Fruit fly (Drosophila melanogaster) Kc167 (cell line): ENCODE results near the gene Mco3.

Source experiments
- Myc ChIP-seq: fragments of >200 bp; optimal IDR thresholded peaks from 2 replicates; lab custom pipeline; 2017; ENCODE audit warnings: missing external identifiers
- Sin3A ChIP-seq: fragments of >200 bp; optimal IDR thresholded peaks from 2 replicates; lab custom pipeline; 2018; ENCODE audit warnings: missing external identifiers
- h ChIP-seq: fragments of >200 bp; optimal IDR thresholded peaks from 3 replicates; lab custom pipeline; 2018; ENCODE audit warnings: missing external identifiers
- insv ChIP-seq: fragments of >200 bp; optimal IDR thresholded peaks from 3 replicates; lab custom pipeline; 2018; ENCODE audit warnings: missing external identifiers
- psq ChIP-seq: fragments of >200 bp; optimal IDR thresholded peaks from 2 replicates; lab custom pipeline; 2017; ENCODE audit warnings: missing external identifiers
- ttk ChIP-seq: sonication (Bioruptor generic); optimal IDR thresholded peaks from 2 replicates; lab custom pipeline; 2017; ENCODE audit warnings: missing external identifiers

Gene Mco3

DNA sequence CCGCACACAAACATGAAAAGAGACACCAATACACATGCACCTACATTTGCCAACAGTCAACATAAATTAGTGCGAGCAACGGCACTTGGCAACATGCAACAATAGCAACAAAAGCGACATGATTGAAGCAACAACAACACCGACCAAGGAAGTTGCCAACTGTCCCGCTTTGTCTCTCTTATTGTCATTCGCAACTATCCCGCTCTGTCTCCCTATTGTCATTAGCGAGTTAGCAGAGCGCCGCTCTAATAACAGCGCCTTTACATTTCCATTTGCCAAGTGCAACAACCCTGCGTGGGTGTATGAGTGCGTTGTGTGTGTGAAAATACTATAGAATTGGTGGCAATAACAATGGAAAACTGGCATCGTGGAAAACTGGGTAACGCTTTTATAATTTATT lies 13.4 kb upstream of the Mco3 start:
- TF ChIP-seq h (lab: Kevin White, UChicago): no peak
- TF ChIP-seq Myc: no peak
- no peak for TF ChIP-seq Sin3A (lab: Kevin White, UChicago)
- no peak for TF ChIP-seq psq (lab: Kevin White, UChicago)
- TF ChIP-seq ttk: no peak
- TF ChIP-seq insv (lab: Kevin White, UChicago): no peak

DNA sequence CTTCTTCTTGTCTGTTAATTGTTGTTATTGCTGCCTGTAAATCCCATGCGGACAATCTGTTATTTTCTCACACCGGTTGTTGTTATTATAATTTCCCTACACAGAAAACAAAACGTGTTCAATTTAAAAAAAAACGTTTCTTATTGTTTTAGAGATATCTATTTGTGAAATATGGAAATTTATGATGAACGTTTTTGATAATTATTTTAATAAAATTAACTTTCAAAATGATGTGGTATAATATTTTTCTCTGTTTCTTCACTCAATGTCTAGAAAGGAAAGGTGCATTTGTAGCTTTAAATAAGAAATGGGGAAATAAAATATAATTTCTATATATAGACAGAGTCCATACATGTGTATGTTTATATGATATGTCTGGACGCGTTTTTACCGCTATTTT lies 13.0 kb upstream of the Mco3 start:
- no peak for TF ChIP-seq Myc
- no peak for TF ChIP-seq psq (lab: Kevin White, UChicago)
- TF ChIP-seq h (lab: Kevin White, UChicago): no peak

DNA sequence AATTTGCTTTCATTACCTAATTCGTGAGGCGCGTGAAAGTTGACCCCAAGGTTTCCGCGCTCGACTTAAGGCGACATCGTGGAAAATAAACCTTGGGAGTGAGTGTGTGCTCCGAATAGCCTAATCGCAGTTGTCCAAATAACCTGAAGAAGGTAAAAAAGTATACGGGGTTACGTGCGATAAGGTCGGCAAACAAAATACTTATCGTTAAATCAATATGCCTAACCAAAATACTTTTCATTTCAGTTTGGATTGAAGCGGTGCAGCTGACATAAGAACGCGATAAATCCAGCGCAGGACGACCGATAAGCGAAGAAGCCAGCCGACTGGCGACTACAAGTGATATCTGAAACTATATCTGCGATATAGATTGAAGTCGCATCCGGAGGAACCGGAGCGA lies 12.1 kb upstream of the Mco3 start:
- TF ChIP-seq Sin3A (lab: Kevin White, UChicago) (no peak), h (lab: Kevin White, UChicago) (no peak), psq (lab: Kevin White, UChicago) (no peak), ttk (no peak), Myc (no peak), insv (lab: Kevin White, UChicago) (no peak)

- TF ChIP-seq ttk: no peak
- no peak for TF ChIP-seq psq (lab: Kevin White, UChicago)
- no peak for TF ChIP-seq h (lab: Kevin White, UChicago)
- no peak for TF ChIP-seq Myc
- no peak for TF ChIP-seq Sin3A (lab: Kevin White, UChicago)
- TF ChIP-seq insv (lab: Kevin White, UChicago): no peak
Observed at dm6 chr3R:25888307-25889075, 8.8 kb upstream of the Mco3 start, which contains the start of gene Lnk. TSS of gene Lnk (plus strand) at chr3R:25888542.

DNA sequence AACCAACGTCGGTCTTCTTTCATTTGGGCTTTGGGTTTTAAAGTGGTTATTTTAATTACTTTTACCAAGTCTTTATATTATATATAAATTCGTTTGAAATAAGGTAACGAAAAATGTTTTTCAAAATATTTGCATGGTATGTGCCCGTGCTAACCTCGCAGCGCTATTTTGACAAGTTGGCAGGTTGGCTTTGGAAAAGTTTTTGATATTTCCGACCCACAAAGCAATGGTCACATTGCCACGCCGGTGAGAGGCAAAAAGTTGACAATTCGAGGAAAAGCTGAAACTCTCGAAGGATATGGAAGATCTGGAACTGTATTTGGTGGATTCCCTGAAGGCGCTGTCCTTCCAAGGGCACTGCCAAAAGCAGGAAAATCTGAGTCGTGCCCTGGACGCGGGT lies 4.0 kb upstream of the Mco3 start, which contains the start of gene CG5913:
CG5913 (plus strand) TSS at position 224 of the 400 bp plus-strand sequence.
- TF ChIP-seq insv (lab: Kevin White, UChicago): no peak
- no peak for TF ChIP-seq psq (lab: Kevin White, UChicago)
- TF ChIP-seq ttk: no peak
- TF ChIP-seq Sin3A (lab: Kevin White, UChicago): no peak
- no peak for TF ChIP-seq Myc
- no peak for TF ChIP-seq h (lab: Kevin White, UChicago)

DNA sequence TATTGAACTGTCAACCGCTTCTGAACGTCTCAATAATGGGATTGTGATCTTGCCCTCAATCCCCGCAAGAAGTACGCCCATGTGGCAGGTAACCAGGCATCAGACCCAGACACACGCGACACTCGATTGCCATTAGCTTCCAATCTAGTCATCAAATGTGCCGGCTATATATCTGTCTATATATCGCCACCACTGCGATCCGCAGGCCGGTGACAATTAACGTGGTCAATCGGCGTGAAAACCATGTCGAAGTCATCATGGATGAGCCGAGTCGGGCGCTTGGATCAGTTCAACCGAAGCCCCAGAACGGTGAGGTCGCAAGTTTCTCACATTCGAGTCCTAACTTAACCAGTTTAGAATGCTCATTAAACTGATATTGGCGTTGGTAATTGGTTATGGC lies 1.8 kb upstream of the Mco3 start, which contains the start of gene Sodq:
Sodq (plus strand) TSS at position 301 of the 400 bp plus-strand sequence.
- TF ChIP-seq ttk (no peak), Sin3A (lab: Kevin White, UChicago) (no peak), h (lab: Kevin White, UChicago) (no peak), insv (lab: Kevin White, UChicago) (no peak), Myc (no peak), psq (lab: Kevin White, UChicago) (no peak)

dm6 chr3R:25899690-25900089 lies 2.4 kb downstream of the Mco3 start, which contains the start of gene CG31091:
TSS of gene CG31091 (plus strand) at chr3R:25899903.
- TF ChIP-seq insv (lab: Kevin White, UChicago) (no peak), h (lab: Kevin White, UChicago) (no peak), Myc (no peak), ttk (no peak), Sin3A (lab: Kevin White, UChicago) (no peak), psq (lab: Kevin White, UChicago) (no peak)

dm6 chr3R:25902343-25902742 lies 5.1 kb downstream of the Mco3 start, which contains the start of gene CG31089:
TSS of gene CG31089 (plus strand) at chr3R:25902643.
- no peak for TF ChIP-seq insv (lab: Kevin White, UChicago)
- TF ChIP-seq h (lab: Kevin White, UChicago): no peak
- TF ChIP-seq Myc: no peak
- no peak for TF ChIP-seq psq (lab: Kevin White, UChicago)
- TF ChIP-seq Sin3A (lab: Kevin White, UChicago): no peak
- no peak for TF ChIP-seq ttk

dm6 chr3R:25906722-25907121 lies 9.4 kb downstream of the Mco3 start, which contains the start of gene kumpel:
TSS of gene kumpel (plus strand) at chr3R:25907022.
- TF ChIP-seq ttk: no peak

- TF ChIP-seq h (lab: Kevin White, UChicago) (no peak), Myc (no peak), ttk (no peak), psq (lab: Kevin White, UChicago) (no peak), insv (lab: Kevin White, UChicago) (no peak), Sin3A (lab: Kevin White, UChicago) (no peak)
Observed at dm6 chr3R:25919912-25920311, 22.6 kb downstream of the Mco3 start.

DNA sequence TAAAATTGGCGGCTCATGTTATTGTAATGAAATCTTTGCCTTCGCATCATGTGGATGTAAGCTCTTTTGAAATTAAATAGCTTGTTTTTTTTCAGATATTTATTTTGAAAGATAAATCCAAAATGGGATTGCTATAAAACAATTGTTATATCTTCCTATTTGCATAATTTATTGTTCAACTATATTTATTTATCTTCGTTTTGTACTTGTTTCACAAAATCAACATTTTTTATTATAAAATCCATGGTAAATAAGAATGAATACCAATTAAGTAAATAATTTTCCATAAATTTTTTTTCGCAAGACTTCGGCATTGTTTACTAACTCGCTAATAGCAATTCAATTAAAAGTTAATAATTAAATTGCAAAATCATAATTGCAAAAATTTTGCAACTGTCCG lies 25.3 kb downstream of the Mco3 start, which contains the start of gene CG14546:
CG14546 (minus strand) TSS at position 101 of the 400 bp plus-strand sequence.
- TF ChIP-seq Sin3A (lab: Kevin White, UChicago) (no peak), Myc (no peak), insv (lab: Kevin White, UChicago) (no peak), psq (lab: Kevin White, UChicago) (no peak), ttk (no peak), h (lab: Kevin White, UChicago) (no peak)

dm6 chr3R:25941310-25941709 lies 44.0 kb downstream of the Mco3 start:
- TF ChIP-seq Sin3A (lab: Kevin White, UChicago): no peak
- TF ChIP-seq insv (lab: Kevin White, UChicago): no peak
- no peak for TF ChIP-seq h (lab: Kevin White, UChicago)
- no peak for TF ChIP-seq Myc
- TF ChIP-seq psq (lab: Kevin White, UChicago): no peak
- no peak for TF ChIP-seq ttk
